Worm (Caenorhabditis elegans) whole organism, L1 larva: ENCODE measurements around the gene eat-20.

Experiments
- elt-3 ChIP-seq, 6 experiments: fragments of 150-350 bp in 1 of 6; sonication (generic microtip); optimal IDR thresholded peaks; 2 replicates each; lab custom pipeline; 2017 to 2018; ENCODE audit warnings: missing biosample characterization in 6 of 6, missing genetic modification characterization in 6 of 6, inconsistent platforms in 1 of 6
- fkh-4 ChIP-seq: sonication (generic microtip); optimal IDR thresholded peaks from 2 replicates; lab custom pipeline; 2016; ENCODE audit warnings: missing compliant biosample characterization, missing genetic modification characterization, borderline replicate concordance
- jun-1 ChIP-seq: fragments of 150-350 bp; optimal IDR thresholded peaks from 2 replicates; lab custom pipeline; 2014; ENCODE audit warnings: missing biosample characterization, missing genetic modification reagents, missing genetic modification characterization
- lir-3 ChIP-seq: sonication (generic microtip); optimal IDR thresholded peaks from 2 replicates; lab custom pipeline; 2016; ENCODE audit warnings: mild to moderate bottlenecking, missing genetic modification characterization, moderate library complexity, missing compliant biosample characterization; ENCODE audit not compliant: poor library complexity
- lsy-2 ChIP-seq, 2 experiments: fragments of 150-350 bp; optimal IDR thresholded peaks; 2 replicates each; lab custom pipeline; 2014; ENCODE audit warnings: missing biosample characterization in 2 of 2, missing genetic modification characterization in 2 of 2
- nhr-28 ChIP-seq: fragments of 150-350 bp; optimal IDR thresholded peaks from 2 replicates; lab custom pipeline; 2014; ENCODE audit warnings: missing biosample characterization, missing genetic modification characterization
- nhr-76 ChIP-seq: sonication (generic microtip); optimal IDR thresholded peaks from 2 replicates; lab custom pipeline; 2017; ENCODE audit warnings: missing biosample characterization, missing genetic modification characterization
- snpc-4 ChIP-seq: fragments of 150-350 bp; optimal IDR thresholded peaks from 2 replicates; lab custom pipeline; 2014; ENCODE audit warnings: missing biosample characterization, missing genetic modification characterization
- unc-62 ChIP-seq: fragments of 150-350 bp; optimal IDR thresholded peaks from 2 replicates; lab custom pipeline; 2014; ENCODE audit warnings: missing biosample characterization, missing genetic modification reagents, missing genetic modification characterization
- unc-98 ChIP-seq: fragments of 200-800 bp; sonication (Bioruptor generic); IDR thresholded peaks from 2 replicates; pipeline ENCODE4 v1.3.6; 2022; ENCODE audit warnings: missing genetic modification characterization, missing compliant biosample characterization
- zag-1 ChIP-seq: fragments of 150-350 bp; optimal IDR thresholded peaks from 2 replicates; lab custom pipeline; 2014; ENCODE audit warnings: missing biosample characterization, missing genetic modification characterization

- TF ChIP-seq unc-62 (GFP tag; lab: Kevin White, UChicago) (no peak), nhr-28 (tag; lab: Kevin White, UChicago) (no peak), snpc-4 (tag; lab: Kevin White, UChicago) (no peak), fkh-4 (tag; lab: Kevin White, UChicago) (no peak), unc-98 (GFP tag; lab: Robert Waterston, UW) (no peak), lir-3 (tag; lab: Kevin White, UChicago) (no peak), jun-1 (no peak), elt-3 (tag; optimal IDR thresholded peaks at IDR 0.05; lab: Kevin White, UChicago) (no peak), zag-1 (tag; lab: Kevin White, UChicago) (no peak), lsy-2 (tag; optimal IDR thresholded peaks at IDR 0.05; lab: Kevin White, UChicago) (no peak), nhr-76 (tag; lab: Kevin White, UChicago) (no peak)
These were observed 41.0 kb downstream of the eat-20 start for ce11 chrX:15550769-15551168.
